4 fruit fly cellular contexts compared by ENCODE assay signal in genomic region chrX:8561404-8562397, dm6.
TF ChIP-seq lines count a peak whose summit lies in the region.

No protein-coding gene starts in this region.

TF ChIP-seq in whole organism, adult, 20 proteins besides CTCF, POLR2A, EP300 and RAD21 (continued from another document):
- peak; percentile 21 for TF ChIP-seq ovo (GFP tag; optimal IDR thresholded peaks at IDR 0.05; lab: Kevin White, UChicago)
- peak; percentile 95 for TF ChIP-seq cic (GFP tag; optimal IDR thresholded peaks at IDR 0.05; lab: Kevin White, UChicago)
- no peak for TF ChIP-seq Hr96 (GFP tag; optimal IDR thresholded peaks at IDR 0.05; lab: Kevin White, UChicago)

TF ChIP-seq in whole organism, embryonic, 481 proteins besides CTCF, POLR2A, EP300 and RAD21 (continued from another document and continues in another):
- peak; percentile 33 for TF ChIP-seq pum (GFP tag; optimal IDR thresholded peaks at IDR 0.05; lab: Kevin White, UChicago)
- peak; percentile 12 for TF ChIP-seq HmgZ (tag; optimal IDR thresholded peaks at IDR 0.05; lab: Kevin White, UChicago)
- no peak for TF ChIP-seq klu (GFP tag; IDR thresholded peaks at IDR 0.05; lab: Robert Waterston, UW)
- TF ChIP-seq hth (optimal IDR thresholded peaks at IDR 0.05; lab: Kevin White, UChicago): no peak
- TF ChIP-seq en (GFP tag; optimal IDR thresholded peaks at IDR 0.05; lab: Kevin White, UChicago): no peak
- TF ChIP-seq Bdp1 (GFP tag; optimal IDR thresholded peaks at IDR 0.05; lab: Kevin White, UChicago): peak; percentile 0
- TF ChIP-seq gfzf (GFP tag; optimal IDR thresholded peaks at IDR 0.05; lab: Kevin White, UChicago): no peak
- TF ChIP-seq exex (tag; optimal IDR thresholded peaks at IDR 0.05; lab: Kevin White, UChicago): peak; percentile 51
- TF ChIP-seq Elba2 (GFP tag; optimal IDR thresholded peaks at IDR 0.05; lab: Kevin White, UChicago): peak; percentile 79
- peak; percentile 75 for TF ChIP-seq Kr (GFP tag; optimal IDR thresholded peaks at IDR 0.05; lab: Kevin White, UChicago)
- 0 out of 3 replicates have a peak, but pooled peaks have one; percentile 45 for TF ChIP-seq vnd (GFP tag; IDR thresholded peaks at IDR 0.05; lab: Robert Waterston, UW; ENCODE audit: partially characterized antibody)
- no peak for TF ChIP-seq Gug (GFP tag; IDR thresholded peaks at IDR 0.05; lab: Robert Waterston, UW)
- no peak for TF ChIP-seq gcm2 (GFP tag; optimal IDR thresholded peaks at IDR 0.05; lab: Kevin White, UChicago)
- TF ChIP-seq Bgb (GFP tag; IDR thresholded peaks at IDR 0.05; lab: Robert Waterston, UW; ENCODE audit: partially characterized antibody): peak; percentile 41; the same call in 1 of the 2 replicates
- 0 out of 2 replicates have a peak, but pooled peaks have one; percentile 20 for TF ChIP-seq sna (GFP tag; IDR thresholded peaks at IDR 0.05; lab: Robert Waterston, UW; ENCODE audit: partially characterized antibody)
- TF ChIP-seq trem (tag; optimal IDR thresholded peaks at IDR 0.05; lab: Kevin White, UChicago): peak; percentile 13
- TF ChIP-seq CG2889 (GFP tag; IDR thresholded peaks at IDR 0.05; lab: Robert Waterston, UW): no peak
- peak; percentile 53; the same call in 2 of the 3 replicates for TF ChIP-seq CG16813 (GFP tag; IDR thresholded peaks at IDR 0.05; lab: Robert Waterston, UW; ENCODE audit: partially characterized antibody)
- TF ChIP-seq wek (GFP tag; optimal IDR thresholded peaks at IDR 0.05; lab: Kevin White, UChicago): peak; percentile 34
- TF ChIP-seq org-1 (GFP tag; optimal IDR thresholded peaks at IDR 0.05; lab: Kevin White, UChicago): no peak
- TF ChIP-seq CG14710 (tag; optimal IDR thresholded peaks at IDR 0.05; lab: Kevin White, UChicago): peak; percentile 26
- TF ChIP-seq Dfd (GFP tag; optimal IDR thresholded peaks at IDR 0.05; lab: Kevin White, UChicago): no peak
- TF ChIP-seq inv (GFP tag; IDR thresholded peaks at IDR 0.05; lab: Robert Waterston, UW; ENCODE audit: partially characterized antibody): peak; percentile 30; the same call in 1 of the 2 replicates
- no peak for TF ChIP-seq az2 (GFP tag; optimal IDR thresholded peaks at IDR 0.05; lab: Kevin White, UChicago)
- no peak for TF ChIP-seq CoRest (tag; optimal IDR thresholded peaks at IDR 0.05; lab: Kevin White, UChicago)
- peak; percentile 80 for TF ChIP-seq zen (tag; optimal IDR thresholded peaks at IDR 0.05; lab: Kevin White, UChicago)
- TF ChIP-seq wor (GFP tag; IDR thresholded peaks at IDR 0.05; lab: Robert Waterston, UW): no peak
- TF ChIP-seq nau (GFP tag; optimal IDR thresholded peaks at IDR 0.05; lab: Kevin White, UChicago): no peak
- TF ChIP-seq lola (GFP tag; optimal IDR thresholded peaks at IDR 0.05; lab: Kevin White, UChicago): no peak
- TF ChIP-seq CG1792 (GFP tag; optimal IDR thresholded peaks at IDR 0.05; lab: Kevin White, UChicago): no peak
- no peak for TF ChIP-seq Atf6 (GFP tag; IDR thresholded peaks at IDR 0.05; lab: Robert Waterston, UW)
- peak in 1 of 2 experiments; percentile 23 for TF ChIP-seq Hr51 (GFP tag; optimal IDR thresholded peaks at IDR 0.05; lab: Kevin White, UChicago)
- peak; percentile 22; the same call in 1 of the 2 replicates for TF ChIP-seq slbo (GFP tag; IDR thresholded peaks at IDR 0.05; lab: Robert Waterston, UW)
- TF ChIP-seq CG2116 (GFP tag; optimal IDR thresholded peaks at IDR 0.05; lab: Kevin White, UChicago): peak; percentile 56
- TF ChIP-seq tgo (GFP tag; IDR thresholded peaks at IDR 0.05; lab: Robert Waterston, UW): 0 out of 3 replicates have a peak, but pooled peaks have one; percentile 16
- TF ChIP-seq esg (GFP tag; conservative IDR thresholded peaks at IDR 0.05; lab: Robert Waterston, UW): no peak
- no peak for TF ChIP-seq HLH3B (GFP tag; IDR thresholded peaks at IDR 0.05; lab: Robert Waterston, UW)
- peak; percentile 63 for TF ChIP-seq Dref (GFP tag; IDR thresholded peaks at IDR 0.05; lab: Robert Waterston, UW)
- TF ChIP-seq chif (GFP tag; optimal IDR thresholded peaks at IDR 0.05; lab: Kevin White, UChicago): peak; percentile 35 to 38
- 0 out of 3 replicates have a peak, but pooled peaks have one; percentile 21 for TF ChIP-seq CG7963 (GFP tag; IDR thresholded peaks at IDR 0.05; lab: Robert Waterston, UW; ENCODE audit: partially characterized antibody)

TF ChIP-seq in whole organism, prepupa, 60 proteins besides CTCF, POLR2A, EP300 and RAD21 (continued from another document):
- no peak for TF ChIP-seq Lpt (GFP tag; optimal IDR thresholded peaks at IDR 0.05; lab: Kevin White, UChicago)
- no peak for TF ChIP-seq dsx (GFP tag; optimal IDR thresholded peaks at IDR 0.05; lab: Kevin White, UChicago; ENCODE audit: poor library complexity, severe bottlenecking)
- TF ChIP-seq salr (GFP tag; optimal IDR thresholded peaks at IDR 0.05; lab: Kevin White, UChicago): no peak
- TF ChIP-seq CG4318 (GFP tag; optimal IDR thresholded peaks at IDR 0.05; lab: Kevin White, UChicago): no peak
- TF ChIP-seq svp (GFP tag; lab: Kevin White, UChicago): peak; percentile 71
- TF ChIP-seq net (GFP tag; optimal IDR thresholded peaks at IDR 0.05; lab: Kevin White, UChicago): peak; percentile 36
- TF ChIP-seq CG11294 (GFP tag; IDR thresholded peaks at IDR 0.05; lab: Robert Waterston, UW): no peak; the same call in 1 of the 2 replicates
- peak; percentile 75 for TF ChIP-seq eg (GFP tag; IDR thresholded peaks at IDR 0.05; lab: Robert Waterston, UW)
- TF ChIP-seq CG8119 (GFP tag; IDR thresholded peaks at IDR 0.05; lab: Robert Waterston, UW): peak; percentile 65; the same call in 2 of the 3 replicates
- peak; percentile 18 for TF ChIP-seq CG1621 (tag; optimal IDR thresholded peaks at IDR 0.05; lab: Kevin White, UChicago)
- no peak for TF ChIP-seq CG6808 (GFP tag; optimal IDR thresholded peaks at IDR 0.05; lab: Kevin White, UChicago)
- peak; percentile 80 for TF ChIP-seq fkh (GFP tag; optimal IDR thresholded peaks at IDR 0.05; lab: Kevin White, UChicago)
- TF ChIP-seq CG15336 (GFP tag; IDR thresholded peaks at IDR 0.05; lab: Robert Waterston, UW): peak; percentile 67
- peak; percentile 83 for TF ChIP-seq Eip78C (GFP tag; lab: Kevin White, UChicago)
- peak; percentile 9 for TF ChIP-seq CG34406 (GFP tag; optimal IDR thresholded peaks at IDR 0.05; lab: Kevin White, UChicago)
- TF ChIP-seq CG16779 (tag; optimal IDR thresholded peaks at IDR 0.05; lab: Kevin White, UChicago): no peak
- peak; percentile 12 for TF ChIP-seq CG8632 (GFP tag; optimal IDR thresholded peaks at IDR 0.05; lab: Kevin White, UChicago)
- TF ChIP-seq ss (GFP tag; optimal IDR thresholded peaks at IDR 0.05; lab: Kevin White, UChicago): peak; percentile 44 to 50
- peak; percentile 44 for TF ChIP-seq CG10631 (GFP tag; optimal IDR thresholded peaks at IDR 0.05; lab: Kevin White, UChicago)
- TF ChIP-seq Gug (GFP tag; IDR thresholded peaks at IDR 0.05; lab: Robert Waterston, UW): no peak
- TF ChIP-seq cyc (GFP tag; optimal IDR thresholded peaks at IDR 0.05; lab: Kevin White, UChicago): peak; percentile 35
- no peak for TF ChIP-seq Ets21C (GFP tag; optimal IDR thresholded peaks at IDR 0.05; lab: Kevin White, UChicago)
- no peak for TF ChIP-seq CG11902 (GFP tag; optimal IDR thresholded peaks at IDR 0.05; lab: Kevin White, UChicago)
- TF ChIP-seq Met (GFP tag; optimal IDR thresholded peaks at IDR 0.05; lab: Kevin White, UChicago): peak; percentile 46
- no peak for TF ChIP-seq dac (GFP tag; optimal IDR thresholded peaks at IDR 0.05; lab: Kevin White, UChicago)
- no peak for TF ChIP-seq CG6792 (GFP tag; optimal IDR thresholded peaks at IDR 0.05; lab: Kevin White, UChicago)
- no peak for TF ChIP-seq CG9139 (GFP tag; optimal IDR thresholded peaks at IDR 0.05; lab: Kevin White, UChicago)
- peak; percentile 41 for TF ChIP-seq pdm3 (GFP tag; optimal IDR thresholded peaks at IDR 0.05; lab: Kevin White, UChicago)
- peak; percentile 61 for TF ChIP-seq Sox14 (GFP tag; optimal IDR thresholded peaks at IDR 0.05; lab: Kevin White, UChicago)
- peak; percentile 53 for TF ChIP-seq lz (GFP tag; optimal IDR thresholded peaks at IDR 0.05; lab: Kevin White, UChicago)
- peak; percentile 36 for TF ChIP-seq Eip93F (GFP tag; optimal IDR thresholded peaks at IDR 0.05; lab: Kevin White, UChicago)
- peak; percentile 51 for TF ChIP-seq topi (GFP tag; optimal IDR thresholded peaks at IDR 0.05; lab: Kevin White, UChicago)
- TF ChIP-seq fd85E (GFP tag; optimal IDR thresholded peaks at IDR 0.05; lab: Kevin White, UChicago): no peak
- no peak for TF ChIP-seq CG11762 (GFP tag; optimal IDR thresholded peaks at IDR 0.05; lab: Kevin White, UChicago; ENCODE audit: insufficient read depth)
- TF ChIP-seq Ets96B (tag; optimal IDR thresholded peaks at IDR 0.05; lab: Kevin White, UChicago): no peak
- no peak for TF ChIP-seq CG8319 (GFP tag; optimal IDR thresholded peaks at IDR 0.05; lab: Kevin White, UChicago)
- peak; percentile 48 for TF ChIP-seq esn (GFP tag; optimal IDR thresholded peaks at IDR 0.05; lab: Kevin White, UChicago)
- no peak for TF ChIP-seq Hr4 (GFP tag; optimal IDR thresholded peaks at IDR 0.05; lab: Kevin White, UChicago)
- TF ChIP-seq CG3032 (tag; optimal IDR thresholded peaks at IDR 0.05; lab: Kevin White, UChicago): no peak
- no peak for TF ChIP-seq CG6854 (GFP tag; optimal IDR thresholded peaks at IDR 0.05; lab: Kevin White, UChicago)
- peak; percentile 37 for TF ChIP-seq CG31627 (GFP tag; optimal IDR thresholded peaks at IDR 0.05; lab: Kevin White, UChicago)
- peak; percentile 46 for TF ChIP-seq CG7368 (GFP tag; optimal IDR thresholded peaks at IDR 0.05; lab: Kevin White, UChicago)

TF ChIP-seq in whole organism, pupa, 21 proteins besides CTCF, POLR2A, EP300 and RAD21 (continued from another document):
- TF ChIP-seq CG8301 (tag; optimal IDR thresholded peaks at IDR 0.05; lab: Kevin White, UChicago): no peak
